Fruit fly (Drosophila melanogaster) whole organism, embryonic: ENCODE data around the gene Cpr11A.

ENCODE experiments used
- CG10209 ChIP-seq: fragments of 200-800 bp; sonication (Bioruptor generic); optimal IDR thresholded peaks from 3 replicates; lab custom pipeline; 2017; ENCODE audit warnings: missing biosample characterization, mild to moderate bottlenecking, missing genetic modification characterization, missing genetic modification reagents
- CG11504 ChIP-seq: fragments of 200-800 bp; sonication (Bioruptor generic); optimal IDR thresholded peaks from 3 replicates; lab custom pipeline; 2019; ENCODE audit warnings: missing biosample characterization, mild to moderate bottlenecking, missing genetic modification characterization, moderate library complexity
- CG12299 ChIP-seq: fragments of 200-800 bp; sonication (Bioruptor generic); optimal IDR thresholded peaks from 2 replicates; lab custom pipeline; 2018; ENCODE audit warnings: missing biosample characterization, mild to moderate bottlenecking, missing genetic modification characterization
- CG13424 ChIP-seq: fragments of 200-800 bp; sonication (Bioruptor generic); optimal IDR thresholded peaks from 2 replicates; lab custom pipeline; 2019; ENCODE audit warnings: missing biosample characterization, mild to moderate bottlenecking, missing genetic modification characterization, moderate library complexity
- CG13894 ChIP-seq: fragments of 200-800 bp; sonication (Bioruptor generic); optimal IDR thresholded peaks from 3 replicates; lab custom pipeline; 2018; ENCODE audit warnings: missing biosample characterization, mild to moderate bottlenecking, missing genetic modification characterization, moderate library complexity
- CG14014 ChIP-seq: fragments of 200-800 bp; sonication (Bioruptor generic); IDR thresholded peaks from 2 replicates; pipeline ENCODE4 v1.3.6; 2022; ENCODE audit warnings: missing biosample characterization, missing genetic modification characterization
- CG1647 ChIP-seq: fragments of 200-800 bp; sonication (Bioruptor generic); optimal IDR thresholded peaks from 3 replicates; lab custom pipeline; 2016; ENCODE audit warnings: missing biosample characterization, missing genetic modification characterization
- CG16863 ChIP-seq: fragments of 200-800 bp; sonication (Bioruptor generic); optimal IDR thresholded peaks from 3 replicates; lab custom pipeline; 2016; ENCODE audit warnings: missing biosample characterization, missing genetic modification characterization
- CG17612 ChIP-seq: fragments of 200-800 bp; sonication (Bioruptor generic); IDR thresholded peaks from 2 replicates; pipeline ENCODE4 v1.3.6; 2022; ENCODE audit warnings: missing biosample characterization, missing genetic modification characterization
- CG17829 ChIP-seq: fragments of 200-800 bp; optimal IDR thresholded peaks from 2 replicates; lab custom pipeline; 2019; ENCODE audit warnings: missing biosample characterization, mild to moderate bottlenecking, missing genetic modification characterization, moderate library complexity
- CG31441 ChIP-seq: fragments of 200-800 bp; sonication (Bioruptor generic); IDR thresholded peaks from 2 replicates; pipeline ENCODE4 v1.3.6; 2022; ENCODE audit warnings: missing biosample characterization, missing genetic modification characterization
- CG3407 ChIP-seq: fragments of 200-800 bp; sonication (Bioruptor generic); optimal IDR thresholded peaks from 2 replicates; lab custom pipeline; 2018; ENCODE audit warnings: missing biosample characterization, mild to moderate bottlenecking, missing genetic modification characterization
- CG3847 ChIP-seq: fragments of 200-800 bp; sonication (Bioruptor generic); IDR thresholded peaks from 2 replicates; pipeline ENCODE4 v1.3.6; 2022; ENCODE audit warnings: missing biosample characterization, missing genetic modification characterization
- CG6272 ChIP-seq: fragments of 200-800 bp; sonication (Bioruptor generic); IDR thresholded peaks from 2 replicates; pipeline ENCODE4 v1.3.6; 2022; ENCODE audit warnings: missing biosample characterization, missing genetic modification characterization
- CG7987 ChIP-seq: fragments of 200-800 bp; sonication (Bioruptor generic); optimal IDR thresholded peaks from 2 replicates; lab custom pipeline; 2018; ENCODE audit warnings: missing biosample characterization, mild to moderate bottlenecking, missing genetic modification characterization, moderate library complexity
- CG8944 ChIP-seq: fragments of 200-800 bp; sonication (Bioruptor generic); optimal IDR thresholded peaks from 3 replicates; lab custom pipeline; 2016; ENCODE audit warnings: missing biosample characterization, missing genetic modification characterization
- CHES-1-like ChIP-seq: fragments of 200-800 bp; sonication (Bioruptor generic); optimal IDR thresholded peaks from 2 replicates; lab custom pipeline; 2016; ENCODE audit warnings: missing biosample characterization, missing genetic modification characterization
- CoRest ChIP-seq: fragments of 200-800 bp; sonication (Bioruptor generic); optimal IDR thresholded peaks from 3 replicates; lab custom pipeline; 2018; ENCODE audit warnings: missing biosample characterization, mild to moderate bottlenecking, missing genetic modification characterization, moderate library complexity
- CrebB ChIP-seq: fragments of 200-800 bp; sonication (Bioruptor generic); optimal IDR thresholded peaks from 3 replicates; lab custom pipeline; 2018; ENCODE audit warnings: missing biosample characterization, mild to moderate bottlenecking, missing genetic modification characterization
- D ChIP-seq, 2 experiments: fragments of 200-800 bp in 1 of 2; fragments of >200 bp in 1 of 2; sonication (Bioruptor generic) in 1 of 2; optimal IDR thresholded peaks; 2 replicates in 1 of 2; 3 replicates in 1 of 2; lab custom pipeline; 2017; ENCODE audit warnings: mild to moderate bottlenecking in 1 of 2, missing biosample characterization in 1 of 2, missing genetic modification characterization in 1 of 2, missing genetic modification reagents in 1 of 2
- Dad ChIP-seq: fragments of 200-800 bp; sonication (Bioruptor generic); optimal IDR thresholded peaks from 3 replicates; lab custom pipeline; 2016; ENCODE audit warnings: missing biosample characterization, missing genetic modification characterization
- Dbx ChIP-seq: fragments of 200-800 bp; sonication (Bioruptor generic); IDR thresholded peaks from 3 replicates; pipeline ENCODE4 v1.3.6; 2022; ENCODE audit warnings: missing biosample characterization, missing genetic modification characterization
- Drgx ChIP-seq: fragments of 200-800 bp; sonication (Bioruptor generic); IDR thresholded peaks from 2 replicates; pipeline ENCODE4 v1.3.6; 2022; ENCODE audit warnings: missing biosample characterization, missing genetic modification characterization
- Fer1 ChIP-seq: fragments of 200-800 bp; sonication (Bioruptor generic); optimal IDR thresholded peaks from 2 replicates; lab custom pipeline; 2017; ENCODE audit warnings: missing biosample characterization, mild to moderate bottlenecking, missing genetic modification characterization
- H15 ChIP-seq: fragments of 200-800 bp; sonication (Bioruptor generic); IDR thresholded peaks from 3 replicates; pipeline ENCODE4 v1.3.6; 2022; ENCODE audit warnings: missing biosample characterization, missing genetic modification characterization
- Hand ChIP-seq: fragments of 200-800 bp; sonication (Bioruptor generic); optimal IDR thresholded peaks from 2 replicates; lab custom pipeline; 2017; ENCODE audit warnings: mild to moderate bottlenecking, missing biosample characterization, missing genetic modification reagents, missing genetic modification characterization
- Hr3 ChIP-seq: fragments of 200-800 bp; sonication (Bioruptor generic); optimal IDR thresholded peaks from 3 replicates; lab custom pipeline; 2016; ENCODE audit warnings: missing biosample characterization, missing genetic modification characterization
- Pdp1 ChIP-seq, 2 experiments: fragments of 200-800 bp; sonication (Bioruptor generic); optimal IDR thresholded peaks; 3 replicates each; lab custom pipeline; 2016; ENCODE audit warnings: missing biosample characterization in 2 of 2, missing genetic modification characterization in 2 of 2, mild to moderate bottlenecking in 1 of 2, moderate library complexity in 1 of 2
- Six4 ChIP-seq: fragments of 200-800 bp; sonication (Bioruptor generic); optimal IDR thresholded peaks from 2 replicates; lab custom pipeline; 2016; ENCODE audit warnings: missing biosample characterization, missing genetic modification characterization
- Taf1 ChIP-seq: fragments of 200-800 bp; sonication (Bioruptor generic); IDR thresholded peaks from 2 replicates; pipeline ENCODE4 v1.3.6; 2022; ENCODE audit warnings: missing biosample characterization, missing genetic modification characterization
- ap ChIP-seq: fragments of 200-800 bp; sonication (Bioruptor generic); IDR thresholded peaks from 2 replicates; pipeline ENCODE4 v1.3.6; 2022; ENCODE audit warnings: missing biosample characterization, missing genetic modification characterization
- bcd ChIP-seq: fragments of 200-800 bp; sonication (Bioruptor generic); optimal IDR thresholded peaks from 2 replicates; lab custom pipeline; 2017; ENCODE audit warnings: missing biosample characterization, mild to moderate bottlenecking, missing genetic modification characterization
- br ChIP-seq: fragments of >200 bp; optimal IDR thresholded peaks from 2 replicates; lab custom pipeline; 2017
- caup ChIP-seq: fragments of 200-800 bp; sonication (Bioruptor generic); optimal IDR thresholded peaks from 3 replicates; lab custom pipeline; 2017; ENCODE audit warnings: missing biosample characterization, mild to moderate bottlenecking, missing genetic modification characterization, moderate library complexity; ENCODE audit not compliant: severe bottlenecking
- cg ChIP-seq: fragments of 200-800 bp; sonication (Bioruptor generic); optimal IDR thresholded peaks from 3 replicates; lab custom pipeline; 2019; ENCODE audit warnings: missing biosample characterization, mild to moderate bottlenecking, missing genetic modification characterization, moderate library complexity
- chm ChIP-seq: fragments of 200-800 bp; sonication (Bioruptor generic); IDR thresholded peaks from 2 replicates; pipeline ENCODE4 v1.3.6; 2022; ENCODE audit warnings: missing biosample characterization, missing genetic modification characterization
- crol ChIP-seq: fragments of 200-800 bp; sonication (Bioruptor generic); IDR thresholded peaks from 2 replicates; pipeline ENCODE4 v1.3.6; 2022; ENCODE audit warnings: missing biosample characterization, missing genetic modification characterization
- gcm ChIP-seq: fragments of 200-800 bp; sonication (Bioruptor generic); optimal IDR thresholded peaks from 2 replicates; lab custom pipeline; 2019; ENCODE audit warnings: missing biosample characterization, mild to moderate bottlenecking, missing genetic modification characterization, moderate library complexity
- gcm2 ChIP-seq: fragments of 200-800 bp; sonication (Bioruptor generic); optimal IDR thresholded peaks from 2 replicates; lab custom pipeline; 2016; ENCODE audit warnings: missing biosample characterization, missing genetic modification characterization
- grn ChIP-seq: fragments of 200-800 bp; sonication (Bioruptor generic); optimal IDR thresholded peaks from 3 replicates; lab custom pipeline; 2017; ENCODE audit warnings: missing biosample characterization, missing genetic modification characterization
- ind ChIP-seq: fragments of 200-800 bp; sonication (Bioruptor generic); optimal IDR thresholded peaks from 3 replicates; lab custom pipeline; 2016; ENCODE audit warnings: missing biosample characterization, missing genetic modification characterization
- jigr1 ChIP-seq: fragments of 200-800 bp; sonication (Bioruptor generic); IDR thresholded peaks from 3 replicates; pipeline ENCODE4 v1.3.6; 2022; ENCODE audit warnings: missing biosample characterization, missing genetic modification characterization
- lola ChIP-seq, 3 experiments: fragments of >200 bp in 2 of 3; fragments of 200-800 bp in 1 of 3; sonication (Bioruptor generic) in 1 of 3; optimal IDR thresholded peaks; 2 replicates each; lab custom pipeline; 2017 to 2019; ENCODE audit warnings: missing biosample characterization in 3 of 3, missing genetic modification characterization in 3 of 3, mild to moderate bottlenecking in 1 of 3, moderate library complexity in 1 of 3
- mam ChIP-seq: fragments of 200-800 bp; sonication (Bioruptor generic); optimal IDR thresholded peaks from 3 replicates; lab custom pipeline; 2016; ENCODE audit warnings: missing biosample characterization, missing genetic modification characterization
- nerfin-1 ChIP-seq: fragments of 200-800 bp; sonication (Bioruptor generic); optimal IDR thresholded peaks from 3 replicates; lab custom pipeline; 2019; ENCODE audit warnings: missing biosample characterization, mild to moderate bottlenecking, missing genetic modification characterization, moderate library complexity
- org-1 ChIP-seq: fragments of 200-800 bp; sonication (Bioruptor generic); optimal IDR thresholded peaks from 2 replicates; lab custom pipeline; 2017; ENCODE audit warnings: missing biosample characterization, missing genetic modification characterization
- pho ChIP-seq: fragments of 200-800 bp; sonication (Bioruptor generic); optimal IDR thresholded peaks from 2 replicates; lab custom pipeline; 2016; ENCODE audit warnings: missing biosample characterization, missing genetic modification characterization
- sisA ChIP-seq: fragments of 200-800 bp; sonication (Bioruptor generic); IDR thresholded peaks from 2 replicates; pipeline ENCODE4 v1.3.6; 2022; ENCODE audit warnings: missing biosample characterization, missing genetic modification characterization
- tin ChIP-seq: fragments of 200-800 bp; sonication (Bioruptor generic); optimal IDR thresholded peaks from 3 replicates; lab custom pipeline; 2016; ENCODE audit warnings: missing biosample characterization, missing genetic modification characterization

Cpr11A gene

DNA sequence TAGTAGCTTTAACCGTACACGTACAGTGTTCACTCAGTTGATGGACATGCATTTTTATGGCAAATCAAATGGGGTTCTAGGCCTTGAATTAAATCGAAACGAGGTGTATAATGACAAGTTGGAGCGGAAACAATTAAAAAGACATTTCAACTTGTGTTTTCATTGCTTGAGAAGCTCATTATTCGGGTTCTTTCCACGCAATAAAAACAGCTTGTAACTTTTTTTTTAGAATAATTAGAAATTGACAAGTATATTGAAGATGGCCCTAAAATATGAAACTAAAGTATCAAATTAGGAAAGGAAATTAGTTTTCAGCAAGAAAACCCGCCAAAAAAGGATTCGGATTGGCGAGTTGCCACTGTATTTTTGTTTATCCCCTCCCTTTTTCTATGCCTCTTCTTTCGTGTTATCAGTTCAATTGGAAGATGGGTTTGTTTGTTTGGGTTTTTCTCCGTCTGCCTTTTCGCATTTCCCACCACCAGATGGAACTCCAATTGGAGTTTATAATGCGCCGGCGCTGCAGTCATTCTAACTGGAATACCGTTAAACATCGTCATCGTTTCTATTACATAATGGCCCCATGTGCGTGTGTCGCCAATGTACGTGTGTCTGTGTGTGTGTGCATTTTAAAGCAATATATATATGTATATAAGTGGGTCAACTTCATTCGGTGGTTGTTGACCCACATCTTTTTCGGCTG lies 20.1 kb upstream of the Cpr11A start (continued):
- peak; percentile 52 for TF ChIP-seq Hand
- peak; percentile 38 for TF ChIP-seq CG1647
- TF ChIP-seq D (optimal IDR thresholded peaks at IDR 0.05; lab: Kevin White, UChicago): no peak
- TF ChIP-seq D (GFP tag; optimal IDR thresholded peaks at IDR 0.05; lab: Kevin White, UChicago): peak; percentile 46
- peak; percentile 24 for TF ChIP-seq gcm (GFP tag; lab: Kevin White, UChicago)
- peak; percentile 46 for TF ChIP-seq org-1 (GFP tag; lab: Kevin White, UChicago)
- TF ChIP-seq CoRest (tag; lab: Kevin White, UChicago): peak; percentile 53
- peak; percentile 52 for TF ChIP-seq nerfin-1 (tag; lab: Kevin White, UChicago)
- peak; percentile 67 for TF ChIP-seq ind (GFP tag; lab: Kevin White, UChicago)
- peak; percentile 43 for TF ChIP-seq caup (GFP tag; lab: Kevin White, UChicago)
- TF ChIP-seq ap (GFP tag; lab: Robert Waterston, UW): 0 out of 2 replicates have a peak, but pooled peaks have one; percentile 23
- TF ChIP-seq Hr3 (GFP tag; lab: Kevin White, UChicago): peak; percentile 17
- peak; percentile 20 for TF ChIP-seq Dad
- TF ChIP-seq jigr1 (GFP tag; lab: Robert Waterston, UW): no peak
- no peak for TF ChIP-seq gcm2
- peak; percentile 32 for TF ChIP-seq CHES-1-like (GFP tag; lab: Kevin White, UChicago)
- TF ChIP-seq Fer1: peak; percentile 47
- TF ChIP-seq CG11504 (tag; lab: Kevin White, UChicago): peak; percentile 78
- TF ChIP-seq Taf1 (GFP tag; lab: Robert Waterston, UW): no peak
- no peak for TF ChIP-seq CG3847 (GFP tag; lab: Robert Waterston, UW)
- no peak for TF ChIP-seq CG7987
- TF ChIP-seq CG13424 (tag; lab: Kevin White, UChicago): peak; percentile 59
- no peak for TF ChIP-seq CG13894 (tag; lab: Kevin White, UChicago)
- TF ChIP-seq CG31441 (GFP tag; lab: Robert Waterston, UW): peak; percentile 57
- TF ChIP-seq lola (GFP tag; optimal IDR thresholded peaks at IDR 0.05; lab: Kevin White, UChicago): peak in 1 of 3 experiments; percentile 18
- peak; percentile 9 for TF ChIP-seq CG12299 (tag; lab: Kevin White, UChicago)
- TF ChIP-seq sisA (GFP tag; lab: Robert Waterston, UW): peak; percentile 31
- peak; percentile 21 for TF ChIP-seq CG8944 (GFP tag; lab: Kevin White, UChicago)
- no peak for TF ChIP-seq CG17612
- TF ChIP-seq CG16863 (GFP tag; lab: Kevin White, UChicago): peak; percentile 13
- peak; percentile 45 for TF ChIP-seq CG14014
- TF ChIP-seq Pdp1 (GFP tag; optimal IDR thresholded peaks at IDR 0.05; lab: Kevin White, UChicago): peak; percentile 60 to 90
- peak; percentile 6; the same call in 1 of the 3 replicates for TF ChIP-seq Dbx (GFP tag; lab: Robert Waterston, UW)
- TF ChIP-seq CG3407 (GFP tag; lab: Kevin White, UChicago): peak; percentile 7
- no peak for TF ChIP-seq CG6272 (GFP tag; lab: Robert Waterston, UW)
- TF ChIP-seq chm (GFP tag; lab: Robert Waterston, UW): no peak
- TF ChIP-seq Drgx (GFP tag; lab: Robert Waterston, UW): no peak
- no peak for TF ChIP-seq grn (GFP tag; lab: Kevin White, UChicago)
- TF ChIP-seq tin: peak; percentile 39
- peak; percentile 46 for TF ChIP-seq CG10209 (GFP tag; lab: Kevin White, UChicago)
- TF ChIP-seq H15 (GFP tag; lab: Robert Waterston, UW): no peak
- TF ChIP-seq mam (GFP tag; lab: Kevin White, UChicago): peak; percentile 52
- peak; percentile 41 for TF ChIP-seq bcd (GFP tag; lab: Kevin White, UChicago)
- TF ChIP-seq br (lab: Kevin White, UChicago): no peak
- no peak for TF ChIP-seq CrebB (tag; lab: Kevin White, UChicago)
- TF ChIP-seq cg (GFP tag; lab: Kevin White, UChicago): peak; percentile 43
- peak; percentile 15 for TF ChIP-seq CG17829 (tag; lab: Kevin White, UChicago)
- TF ChIP-seq pho (GFP tag; lab: Kevin White, UChicago): peak; percentile 31
- TF ChIP-seq crol (GFP tag; lab: Robert Waterston, UW): no peak
- peak; percentile 48 for TF ChIP-seq Six4
